Worm (Caenorhabditis elegans) whole organism, L4 larva: ENCODE measurements around the gene col-111.

Experiments
- D1046.2 ChIP-seq: fragments of 200-800 bp; sonication (Bioruptor generic); IDR thresholded peaks from 2 replicates; pipeline ENCODE4 v1.3.6; 2022; ENCODE audit warnings: missing genetic modification characterization, missing compliant biosample characterization
- F10B5.3 ChIP-seq: sonication (generic microtip); optimal IDR thresholded peaks from 2 replicates; lab custom pipeline; 2016; ENCODE audit warnings: mild to moderate bottlenecking, missing genetic modification characterization, missing compliant biosample characterization
- F26F4.8 ChIP-seq: fragments of 200-800 bp; sonication (Bioruptor generic); conservative IDR thresholded peaks from 2 replicates; pipeline ENCODE4 v1.3.6; 2022; ENCODE audit warnings: missing genetic modification characterization, missing compliant biosample characterization
- F37D6.2 ChIP-seq: sonication (generic microtip); optimal IDR thresholded peaks from 2 replicates; lab custom pipeline; 2016; ENCODE audit warnings: mild to moderate bottlenecking, missing genetic modification characterization, missing compliant biosample characterization
- F44E2.7 ChIP-seq: fragments of 200-800 bp; sonication (Bioruptor generic); IDR thresholded peaks from 2 replicates; pipeline ENCODE4 v2.1.2; 2022; ENCODE audit warnings: missing genetic modification characterization, missing compliant biosample characterization
- Y105C5A.15 ChIP-seq: fragments of 200-800 bp; sonication (Bioruptor generic); IDR thresholded peaks from 2 replicates; pipeline ENCODE4 v1.3.6; 2022; ENCODE audit warnings: missing genetic modification characterization, missing compliant biosample characterization
- Y48G9A.11 ChIP-seq: fragments of 200-800 bp; sonication (Bioruptor generic); IDR thresholded peaks from 2 replicates; pipeline ENCODE4 v1.3.6; 2022; ENCODE audit warnings: missing genetic modification reagents, missing genetic modification characterization, missing compliant biosample characterization
- Y75B8A.6 ChIP-seq: fragments of 200-800 bp; sonication (Bioruptor generic); IDR thresholded peaks from 2 replicates; pipeline ENCODE4 v1.3.6; 2022; ENCODE audit warnings: missing genetic modification reagents, missing genetic modification characterization, missing compliant biosample characterization
- aha-1 ChIP-seq: fragments of 150-350 bp; peaks from one replicate; lab custom pipeline; 2014; ENCODE audit warnings: missing biosample characterization, missing genetic modification characterization
- ama-1 ChIP-seq: fragments of 150-350 bp; optimal IDR thresholded peaks from 2 replicates; lab custom pipeline; 2014; ENCODE audit warnings: inconsistent platforms, mixed read lengths
- arid-1 ChIP-seq: fragments of 200-800 bp; sonication (Bioruptor generic); conservative IDR thresholded peaks from 2 replicates; pipeline ENCODE4 v1.3.6; 2022; ENCODE audit warnings: missing genetic modification reagents, missing genetic modification characterization, missing compliant biosample characterization
- ceh-20 ChIP-seq: fragments of 200-800 bp; sonication (Bioruptor generic); IDR thresholded peaks from 2 replicates; pipeline ENCODE4 v1.3.6; 2022; ENCODE audit warnings: missing genetic modification reagents, missing genetic modification characterization, missing compliant biosample characterization
- ceh-28 ChIP-seq: fragments of 150-350 bp; optimal IDR thresholded peaks from 2 replicates; lab custom pipeline; 2014; ENCODE audit warnings: missing biosample characterization, missing genetic modification reagents, missing genetic modification characterization
- ceh-32 ChIP-seq: sonication (generic microtip); optimal IDR thresholded peaks from 2 replicates; lab custom pipeline; 2016; ENCODE audit warnings: mild to moderate bottlenecking, missing genetic modification characterization, missing compliant biosample characterization; ENCODE audit not compliant: poor library complexity
- ceh-62 ChIP-seq: sonication (generic microtip); optimal IDR thresholded peaks from 2 replicates; lab custom pipeline; 2017; ENCODE audit warnings: missing biosample characterization, missing genetic modification characterization
- daf-12 ChIP-seq: fragments of 150-350 bp; optimal IDR thresholded peaks from 2 replicates; lab custom pipeline; 2014; ENCODE audit warnings: missing biosample characterization, missing genetic modification reagents, missing genetic modification characterization
- daf-8 ChIP-seq: fragments of 200-800 bp; sonication (Bioruptor generic); IDR thresholded peaks from 2 replicates; pipeline ENCODE4 v1.3.6; 2022; ENCODE audit warnings: missing genetic modification characterization, missing compliant biosample characterization
- egl-43 ChIP-seq: fragments of 200-800 bp; sonication (Bioruptor generic); IDR thresholded peaks from 2 replicates; pipeline ENCODE4 v1.3.6; 2022; ENCODE audit warnings: missing genetic modification reagents, missing genetic modification characterization, missing compliant biosample characterization
- gei-8 ChIP-seq: fragments of 200-800 bp; sonication (Bioruptor generic); optimal IDR thresholded peaks from 2 replicates; lab custom pipeline; 2018; ENCODE audit warnings: mild to moderate bottlenecking, missing genetic modification characterization, missing compliant biosample characterization
- hlh-11 ChIP-seq: fragments of 200-800 bp; sonication (Bioruptor generic); optimal IDR thresholded peaks from 2 replicates; lab custom pipeline; 2018; ENCODE audit warnings: mild to moderate bottlenecking, missing genetic modification characterization, missing compliant biosample characterization
- hlh-30 ChIP-seq: sonication (generic microtip); optimal IDR thresholded peaks from 2 replicates; lab custom pipeline; 2017; ENCODE audit warnings: antibody characterized with exemption, mild to moderate bottlenecking, missing genetic modification characterization, missing compliant biosample characterization; ENCODE audit not compliant: insufficient read depth
- hmg-1.1 ChIP-seq: fragments of 200-800 bp; sonication (Bioruptor generic); IDR thresholded peaks from 2 replicates; pipeline ENCODE4 v1.3.6; 2022; ENCODE audit warnings: missing genetic modification reagents, missing genetic modification characterization, missing compliant biosample characterization
- jun-1 ChIP-seq: fragments of 150-350 bp; optimal IDR thresholded peaks from 2 replicates; lab custom pipeline; 2014; ENCODE audit warnings: missing biosample characterization, missing genetic modification reagents, missing genetic modification characterization
- lim-7 ChIP-seq: fragments of 200-800 bp; sonication (Bioruptor generic); IDR thresholded peaks from 2 replicates; pipeline ENCODE4 v1.3.6; 2022; ENCODE audit warnings: missing genetic modification characterization, missing compliant biosample characterization
- lin-15B ChIP-seq: fragments of 150-350 bp; sonication (generic microtip); optimal IDR thresholded peaks from 3 replicates; lab custom pipeline; 2014; ENCODE audit warnings: missing biosample characterization, missing genetic modification characterization
- lin-38 ChIP-seq: fragments of 200-800 bp; sonication (Bioruptor generic); IDR thresholded peaks from 2 replicates; pipeline ENCODE4 v1.3.6; 2022; ENCODE audit warnings: missing genetic modification reagents, missing genetic modification characterization, missing compliant biosample characterization
- lsy-2 ChIP-seq, 2 experiments: fragments of 150-350 bp in 1 of 2; sonication (generic microtip) in 1 of 2; optimal IDR thresholded peaks; 2 replicates each; lab custom pipeline; 2014 to 2017; ENCODE audit warnings: missing biosample characterization in 2 of 2, missing genetic modification characterization in 2 of 2
- madf-5 ChIP-seq, 2 experiments: fragments of 200-800 bp; sonication (Bioruptor generic); IDR thresholded peaks; 2 replicates each; pipeline ENCODE4 v1.3.6; 2022; ENCODE audit warnings: missing compliant biosample characterization in 2 of 2, missing genetic modification characterization in 2 of 2
- mdl-1 ChIP-seq, 2 experiments: fragments of 150-350 bp in 1 of 2; sonication (generic microtip) in 1 of 2; optimal IDR thresholded peaks; 2 replicates each; lab custom pipeline; 2014 to 2017; ENCODE audit warnings: missing biosample characterization in 2 of 2, missing genetic modification characterization in 2 of 2
- mdt-29 ChIP-seq: fragments of 200-800 bp; sonication (Bioruptor generic); IDR thresholded peaks from 2 replicates; pipeline ENCODE4 v1.3.6; 2022; ENCODE audit warnings: missing genetic modification reagents, missing genetic modification characterization, missing compliant biosample characterization
- mep-1 ChIP-seq: fragments of 150-350 bp; sonication (generic microtip); optimal IDR thresholded peaks from 3 replicates; lab custom pipeline; 2014; ENCODE audit warnings: missing biosample characterization, missing genetic modification characterization
- mes-2 ChIP-seq: sonication (generic microtip); optimal IDR thresholded peaks from 2 replicates; lab custom pipeline; 2016; ENCODE audit warnings: missing genotype, mild to moderate bottlenecking, missing genetic modification characterization, missing compliant biosample characterization; ENCODE audit not compliant: poor library complexity, severe bottlenecking
- mxl-2 ChIP-seq: fragments of 200-800 bp; sonication (Bioruptor generic); conservative IDR thresholded peaks from 2 replicates; pipeline ENCODE4 v1.3.6; 2022; ENCODE audit warnings: missing genetic modification reagents, missing genetic modification characterization, missing compliant biosample characterization
- nhr-10 ChIP-seq: fragments of 150-350 bp; optimal IDR thresholded peaks from 2 replicates; lab custom pipeline; 2014; ENCODE audit warnings: missing biosample characterization, missing genetic modification characterization
- nhr-102 ChIP-seq: sonication (generic microtip); optimal IDR thresholded peaks from 2 replicates; lab custom pipeline; 2016; ENCODE audit warnings: mild to moderate bottlenecking, missing genetic modification characterization, moderate library complexity, missing compliant biosample characterization
- nhr-11 ChIP-seq: fragments of 150-350 bp; optimal IDR thresholded peaks from 2 replicates; lab custom pipeline; 2014; ENCODE audit warnings: missing biosample characterization, missing genetic modification characterization
- nhr-237 ChIP-seq: sonication (generic microtip); optimal IDR thresholded peaks from 2 replicates; lab custom pipeline; 2017; ENCODE audit warnings: missing biosample characterization, missing genetic modification characterization
- nhr-28 ChIP-seq: fragments of 150-350 bp; optimal IDR thresholded peaks from 2 replicates; lab custom pipeline; 2014; ENCODE audit warnings: missing biosample characterization, missing genetic modification characterization
- nhr-41 ChIP-seq: fragments of 200-800 bp; sonication (Bioruptor generic); IDR thresholded peaks from 2 replicates; pipeline ENCODE4 v1.3.6; 2022; ENCODE audit warnings: missing genetic modification reagents, missing genetic modification characterization, missing compliant biosample characterization
- nhr-42 ChIP-seq: fragments of 200-800 bp; sonication (Bioruptor generic); IDR thresholded peaks from 2 replicates; pipeline ENCODE4 v1.3.6; 2022; ENCODE audit warnings: missing genetic modification characterization, missing compliant biosample characterization
- nhr-6 ChIP-seq: fragments of 150-350 bp; optimal IDR thresholded peaks from 2 replicates; lab custom pipeline; 2014; ENCODE audit warnings: missing biosample characterization, missing genetic modification characterization
- nhr-76 ChIP-seq: fragments of 150-350 bp; optimal IDR thresholded peaks from 2 replicates; lab custom pipeline; 2014; ENCODE audit warnings: missing biosample characterization, missing genetic modification characterization
- php-3 ChIP-seq: fragments of 200-800 bp; sonication (Bioruptor generic); IDR thresholded peaks from 2 replicates; pipeline ENCODE4 v1.3.6; 2022; ENCODE audit warnings: missing genetic modification reagents, missing genetic modification characterization, missing compliant biosample characterization
- set-16 ChIP-seq: fragments of 200-800 bp; sonication (Bioruptor generic); IDR thresholded peaks from 2 replicates; pipeline ENCODE4 v1.3.6; 2022; ENCODE audit warnings: missing genetic modification reagents, missing genetic modification characterization, missing compliant biosample characterization
- skn-1 ChIP-seq: fragments of 150-350 bp; optimal IDR thresholded peaks from 2 replicates; lab custom pipeline; 2014; ENCODE audit warnings: missing biosample characterization, missing genetic modification characterization
- snpc-1.2 ChIP-seq: fragments of 200-800 bp; sonication (Bioruptor generic); IDR thresholded peaks from 2 replicates; pipeline ENCODE4 v1.3.6; 2022; ENCODE audit warnings: missing genetic modification reagents, missing genetic modification characterization, missing compliant biosample characterization
- snpc-4 ChIP-seq: fragments of 150-350 bp; optimal IDR thresholded peaks from 2 replicates; lab custom pipeline; 2014; ENCODE audit warnings: missing biosample characterization, missing genetic modification characterization
- tra-1 ChIP-seq: fragments of 200-800 bp; sonication (Bioruptor generic); IDR thresholded peaks from 2 replicates; pipeline ENCODE4 v1.3.6; 2022; ENCODE audit warnings: missing genetic modification reagents, missing genetic modification characterization, missing compliant biosample characterization
- unc-62 ChIP-seq, 3 experiments: fragments of 150-350 bp in 1 of 3; sonication (generic microtip); optimal IDR thresholded peaks in 2 of 3; peaks in 1 of 3; 1 replicate in 1 of 3; 2 replicates in 2 of 3; lab custom pipeline; 2014 to 2017; ENCODE audit warnings: missing biosample characterization in 3 of 3, missing genetic modification characterization in 3 of 3, missing genetic modification reagents in 3 of 3, missing genotype in 1 of 3
- zag-1 ChIP-seq: fragments of 150-350 bp; optimal IDR thresholded peaks from 2 replicates; lab custom pipeline; 2014; ENCODE audit warnings: missing biosample characterization, missing genetic modification characterization
- zip-2 ChIP-seq: fragments of 150-350 bp; optimal IDR thresholded peaks from 2 replicates; lab custom pipeline; 2014; ENCODE audit warnings: missing biosample characterization, missing genetic modification characterization
- ztf-11 ChIP-seq: fragments of 150-350 bp; optimal IDR thresholded peaks from 2 replicates; lab custom pipeline; 2014; ENCODE audit warnings: missing biosample characterization, missing genetic modification characterization
- ztf-7 ChIP-seq: fragments of 150-350 bp; optimal IDR thresholded peaks from 2 replicates; lab custom pipeline; 2014; ENCODE audit warnings: missing biosample characterization, missing genetic modification characterization

col-111 gene

DNA sequence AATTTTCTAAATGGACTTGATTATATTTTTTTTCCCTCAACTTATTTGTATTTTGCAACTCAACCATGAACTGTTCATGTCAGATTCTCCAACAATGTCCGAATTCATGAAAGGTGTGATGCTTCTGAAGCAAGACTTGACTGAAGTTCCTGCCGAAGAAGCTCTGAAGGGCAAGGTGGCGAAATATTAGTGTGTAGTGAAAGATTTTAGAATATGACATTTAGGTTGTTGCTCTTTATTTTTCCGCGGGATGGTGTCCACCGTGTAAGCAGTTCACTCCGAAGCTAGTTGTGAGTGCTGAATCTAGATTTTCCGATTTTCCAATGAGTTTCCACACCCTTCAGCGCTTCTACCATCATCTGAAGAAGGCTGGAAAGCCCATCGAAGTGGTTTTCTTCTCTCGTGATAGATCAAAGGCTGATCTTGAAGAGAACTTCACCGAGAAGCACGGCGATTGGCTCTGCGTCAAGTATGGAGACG, 5.4 kb downstream of the col-111 start, which contains the start of gene F29B9.5 (continued):
- no peak for TF ChIP-seq lsy-2 (tag; optimal IDR thresholded peaks at IDR 0.05; lab: Kevin White, UChicago)
- TF ChIP-seq ceh-20 = no peak
- TF ChIP-seq nhr-76 (tag; lab: Kevin White, UChicago) = no peak
- no peak for TF ChIP-seq ceh-32
- 0 out of 2 replicates have a peak, but pooled peaks have one; percentile 49 for TF ChIP-seq nhr-42 (GFP tag; lab: Robert Waterston, UW)
- no peak for TF ChIP-seq zip-2 (tag; lab: Kevin White, UChicago)
- TF ChIP-seq php-3 = no peak
- TF ChIP-seq nhr-11 (tag; lab: Kevin White, UChicago) = no peak
- 0 out of 2 replicates have a peak, but pooled peaks have one; percentile 29 for TF ChIP-seq arid-1 (GFP tag; lab: Robert Waterston, UW)
- no peak for TF ChIP-seq D1046.2 (GFP tag; lab: Robert Waterston, UW)
- 0 out of 2 replicates have a peak, but pooled peaks have one; percentile 50 for TF ChIP-seq Y75B8A.6
- no peak for TF ChIP-seq ceh-28
- no peak for TF ChIP-seq nhr-41
- TF ChIP-seq mdt-29 (GFP tag; lab: Robert Waterston, UW) = no peak
- TF ChIP-seq lin-38 (GFP tag; lab: Robert Waterston, UW) = peak; percentile 54
- no peak for TF ChIP-seq mxl-2 (GFP tag; lab: Robert Waterston, UW)
- no peak for TF ChIP-seq egl-43 (GFP tag; lab: Robert Waterston, UW)
- no peak for TF ChIP-seq set-16 (GFP tag; lab: Robert Waterston, UW)
- no peak for TF ChIP-seq nhr-237 (tag; lab: Kevin White, UChicago)
- peak; percentile 19 for TF ChIP-seq aha-1 (tag; lab: Kevin White, UChicago)
- no peak for TF ChIP-seq nhr-102 (tag; lab: Kevin White, UChicago)
- no peak for TF ChIP-seq gei-8 (GFP tag; lab: Kevin White, UChicago)
- no peak for TF ChIP-seq unc-62 (GFP tag; optimal IDR thresholded peaks at IDR 0.05 in 1 of 2; lab: Kevin White, UChicago)
- TF ChIP-seq unc-62 (tag; optimal IDR thresholded peaks at IDR 0.05; lab: Kevin White, UChicago) = no peak
- no peak for TF ChIP-seq ztf-11
- no peak for TF ChIP-seq snpc-4 (tag; lab: Kevin White, UChicago)
- no peak for TF ChIP-seq tra-1 (GFP tag; lab: Robert Waterston, UW)
- no peak for TF ChIP-seq hlh-30 (tag; lab: Kevin White, UChicago)
- TF ChIP-seq madf-5 (GFP tag; IDR thresholded peaks at IDR 0.05; lab: Robert Waterston, UW) = no peak
- peak; percentile 60 for TF ChIP-seq ama-1 (lab: Kevin White, UChicago)
- TF ChIP-seq nhr-28 = no peak
- no peak for TF ChIP-seq F10B5.3 (tag; lab: Kevin White, UChicago)
- TF ChIP-seq Y105C5A.15 (GFP tag; lab: Robert Waterston, UW) = no peak
- no peak for TF ChIP-seq F37D6.2
- no peak for TF ChIP-seq daf-8 (GFP tag; lab: Robert Waterston, UW)
- TF ChIP-seq mdl-1 (tag; optimal IDR thresholded peaks at IDR 0.05; lab: Kevin White, UChicago) = no peak
- TF ChIP-seq ztf-7 (tag; lab: Kevin White, UChicago) = no peak
- TF ChIP-seq lim-7 (GFP tag; lab: Robert Waterston, UW) = no peak
- peak; percentile 55; the same call in 1 of the 2 replicates for TF ChIP-seq snpc-1.2
- no peak for TF ChIP-seq lin-15B (tag; lab: Kevin White, UChicago)
- no peak for TF ChIP-seq daf-12 (tag; lab: Kevin White, UChicago)
- no peak for TF ChIP-seq F44E2.7
- TF ChIP-seq mes-2 = no peak
- no peak for TF ChIP-seq skn-1 (tag; lab: Kevin White, UChicago)
- no peak for TF ChIP-seq zag-1 (tag; lab: Kevin White, UChicago)
- no peak for TF ChIP-seq mep-1 (tag; lab: Kevin White, UChicago)
- no peak for TF ChIP-seq ceh-62
- TF ChIP-seq jun-1 (tag; lab: Kevin White, UChicago) = no peak
- TF ChIP-seq hmg-1.1 (GFP tag; lab: Robert Waterston, UW) = no peak
- no peak for TF ChIP-seq nhr-6 (tag; lab: Kevin White, UChicago)
- no peak for TF ChIP-seq Y48G9A.11 (GFP tag; lab: Robert Waterston, UW)
- TF ChIP-seq F26F4.8 (GFP tag; lab: Robert Waterston, UW) = no peak
- TF ChIP-seq nhr-10 (tag; lab: Kevin White, UChicago) = no peak
- TF ChIP-seq hlh-11 (tag; lab: Kevin White, UChicago) = no peak
